Fruit fly (Drosophila melanogaster): ENCODE results near the gene CG33322.

Gene CG33322

dm6 chr2L:20831060-20831459 lies 15.0 kb upstream of the CG33322 start, which contains the start of gene CG31674:
TSS of gene CG31674 (plus strand) at chr2L:20831262.
- peak; percentile 25 for TF ChIP-seq CG33017 (tag; optimal IDR thresholded peaks at IDR 0.05)
- TF ChIP-seq kay (GFP tag; ENCODE audit: borderline replicate concordance): no peak
- TF ChIP-seq pad (GFP tag; optimal IDR thresholded peaks at IDR 0.05): no peak
- peak; percentile 4 for TF ChIP-seq CG1620 (GFP tag; optimal IDR thresholded peaks at IDR 0.05)
- TF ChIP-seq cnc (optimal IDR thresholded peaks at IDR 0.05): no peak
- TF ChIP-seq cic (GFP tag; optimal IDR thresholded peaks at IDR 0.05): peak; percentile 55
- no peak for TF ChIP-seq CG12768 (GFP tag; optimal IDR thresholded peaks at IDR 0.05)
- TF ChIP-seq bab1 (GFP tag; optimal IDR thresholded peaks at IDR 0.05): peak; percentile 72
- TF ChIP-seq tj (GFP tag; optimal IDR thresholded peaks at IDR 0.05): peak; percentile 1
- TF ChIP-seq Mnt (GFP tag; optimal IDR thresholded peaks at IDR 0.05): peak; percentile 35

- TF ChIP-seq CG14711 (tag; optimal IDR thresholded peaks at IDR 0.05) (peak; percentile 93), bab1 (GFP tag; optimal IDR thresholded peaks at IDR 0.05) (peak; percentile 0), CG12768 (GFP tag; optimal IDR thresholded peaks at IDR 0.05) (no peak), cic (GFP tag; optimal IDR thresholded peaks at IDR 0.05) (peak; percentile 24), pad (GFP tag; optimal IDR thresholded peaks at IDR 0.05) (peak; percentile 0), cnc (optimal IDR thresholded peaks at IDR 0.05) (no peak), Clk (GFP tag; optimal IDR thresholded peaks at IDR 0.05) (no peak), CG7101 (tag; optimal IDR thresholded peaks at IDR 0.05) (peak; percentile 22), CG5204 (GFP tag; optimal IDR thresholded peaks at IDR 0.05) (no peak), Mnt (GFP tag; optimal IDR thresholded peaks at IDR 0.05) (peak; percentile 7), CG33017 (tag; optimal IDR thresholded peaks at IDR 0.05) (peak; percentile 16), Hr96 (GFP tag; optimal IDR thresholded peaks at IDR 0.05) (no peak), Crg-1 (GFP tag; optimal IDR thresholded peaks at IDR 0.05) (no peak), kay (GFP tag; ENCODE audit: borderline replicate concordance) (no peak), CG7045 (GFP tag; optimal IDR thresholded peaks at IDR 0.05) (no peak), CG1620 (GFP tag; optimal IDR thresholded peaks at IDR 0.05) (no peak), toe (GFP tag; optimal IDR thresholded peaks at IDR 0.05) (no peak), CG11617 (GFP tag; optimal IDR thresholded peaks at IDR 0.05) (peak; percentile 21), ovo (GFP tag; optimal IDR thresholded peaks at IDR 0.05) (peak; percentile 9), tj (GFP tag; optimal IDR thresholded peaks at IDR 0.05) (peak; percentile 45)
These were observed 13.8 kb upstream of the CG33322 start for dm6 chr2L:20829755-20830396.

DNA sequence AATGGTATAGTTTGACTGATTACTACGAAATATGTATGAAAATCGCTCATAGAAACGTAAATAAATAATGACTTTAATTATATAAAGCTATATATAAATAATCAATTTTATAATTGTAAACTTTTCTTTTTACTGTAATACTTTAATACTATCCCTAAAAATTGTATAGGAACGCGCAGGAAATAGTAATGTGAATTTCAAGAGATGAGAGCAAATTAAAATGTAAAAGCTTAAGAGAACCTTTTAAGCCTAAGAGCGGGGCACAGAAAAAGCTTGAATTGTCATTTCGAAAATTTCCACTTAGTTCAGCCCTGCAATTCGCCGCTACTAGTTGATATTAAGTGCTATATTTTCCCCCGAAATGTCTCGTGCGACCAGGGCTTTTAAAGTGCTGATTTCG lies 13.3 kb upstream of the CG33322 start, which contains the start of gene CG31673:
TSS of gene CG31673 (plus strand) at position 301 of the 400 bp plus-strand sequence.
- TF ChIP-seq CG14711 (tag; optimal IDR thresholded peaks at IDR 0.05): no peak
- no peak for TF ChIP-seq kay (GFP tag; ENCODE audit: borderline replicate concordance)

DNA sequence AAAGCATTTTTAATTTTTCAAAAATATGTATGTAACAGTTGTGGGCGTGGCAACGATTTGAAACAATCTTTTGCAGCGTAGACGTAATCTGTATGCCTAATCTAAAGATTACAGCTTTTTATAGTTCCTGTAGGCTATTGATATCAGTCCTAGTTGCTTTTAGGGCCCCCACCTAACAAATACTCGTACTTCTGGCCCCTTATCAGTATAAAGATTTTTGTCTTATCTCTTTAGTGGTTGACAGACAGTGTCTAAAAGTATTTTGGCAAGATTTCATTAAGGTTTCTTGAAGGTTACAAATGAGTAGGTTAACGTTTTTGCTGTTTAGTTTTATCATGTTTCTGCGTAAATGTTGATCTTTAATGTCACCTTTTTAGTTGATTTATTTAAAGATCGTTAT lies 12.7 kb upstream of the CG33322 start:
- TF ChIP-seq Hr96 (GFP tag; optimal IDR thresholded peaks at IDR 0.05) (no peak), CG11617 (GFP tag; optimal IDR thresholded peaks at IDR 0.05) (no peak), Clk (GFP tag; optimal IDR thresholded peaks at IDR 0.05) (no peak), cic (GFP tag; optimal IDR thresholded peaks at IDR 0.05) (peak; percentile 55)

DNA sequence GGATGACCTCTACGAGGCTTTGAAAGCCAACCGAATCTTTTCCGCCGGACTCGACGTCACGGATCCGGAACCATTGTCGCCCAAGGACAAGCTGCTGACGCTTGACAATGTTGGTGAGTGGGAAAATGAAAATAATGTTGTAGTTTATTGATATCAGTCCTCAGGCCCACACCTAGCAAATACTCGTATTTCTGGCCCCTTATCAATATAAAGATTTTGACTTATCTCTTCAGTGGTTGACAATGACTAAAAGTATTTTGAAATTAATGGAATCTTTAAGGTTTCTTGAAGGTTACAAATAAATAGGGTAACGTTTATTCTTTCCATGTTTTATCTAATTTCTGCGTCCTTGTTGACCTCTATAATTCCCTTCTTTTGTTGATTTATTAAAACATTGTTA lies 11.0 kb upstream of the CG33322 start:
- TF ChIP-seq tj (GFP tag; optimal IDR thresholded peaks at IDR 0.05) (no peak), toe (GFP tag; optimal IDR thresholded peaks at IDR 0.05) (no peak), CG14711 (tag; optimal IDR thresholded peaks at IDR 0.05) (no peak), Crg-1 (GFP tag; optimal IDR thresholded peaks at IDR 0.05) (no peak), CG1620 (GFP tag; optimal IDR thresholded peaks at IDR 0.05) (no peak), CG11617 (GFP tag; optimal IDR thresholded peaks at IDR 0.05) (no peak), CG7045 (GFP tag; optimal IDR thresholded peaks at IDR 0.05) (no peak), CG7101 (tag; optimal IDR thresholded peaks at IDR 0.05) (no peak)

DNA sequence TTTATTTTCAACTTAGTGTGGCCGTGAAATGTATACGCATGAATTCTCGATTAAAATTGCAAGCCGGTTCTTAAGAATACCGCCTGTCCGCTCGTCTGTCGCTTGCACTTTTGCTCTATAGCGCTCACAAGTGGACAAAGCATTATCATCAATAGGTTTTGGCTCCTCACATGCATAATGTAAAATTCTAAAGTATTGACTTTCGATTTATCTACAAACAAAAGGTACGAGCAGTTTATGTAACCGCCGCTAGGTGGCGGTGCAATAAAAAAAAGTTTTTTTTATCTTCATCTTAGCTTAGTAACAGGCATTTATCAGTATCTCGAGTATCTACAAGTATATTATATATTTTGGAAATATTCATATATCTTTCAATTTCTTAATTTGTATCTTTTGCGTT lies 10.2 kb upstream of the CG33322 start:
- no peak for TF ChIP-seq cic (GFP tag; optimal IDR thresholded peaks at IDR 0.05)
- TF ChIP-seq kay (GFP tag; ENCODE audit: borderline replicate concordance): peak; percentile 76

DNA sequence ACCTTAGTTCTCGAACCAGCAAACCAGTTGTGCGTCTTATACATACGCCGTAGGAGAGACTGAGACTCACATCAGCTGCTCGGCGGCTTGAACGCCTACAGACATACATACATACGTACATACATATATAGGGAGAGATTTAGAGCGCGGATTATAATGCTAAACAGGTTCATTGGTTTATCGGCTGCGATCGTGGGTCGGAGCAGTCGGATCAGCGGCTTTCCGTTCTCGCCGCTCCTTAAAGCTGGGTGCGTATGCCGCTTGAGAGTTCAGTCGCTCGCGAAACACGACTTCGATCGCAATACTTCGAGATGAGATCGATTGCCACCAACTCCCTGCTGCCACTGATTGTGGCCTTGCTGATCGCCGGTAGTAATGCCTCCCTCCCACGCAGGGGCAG lies 9.2 kb upstream of the CG33322 start:
- TF ChIP-seq bab1 (GFP tag; optimal IDR thresholded peaks at IDR 0.05) (no peak), kay (GFP tag; ENCODE audit: borderline replicate concordance) (peak; percentile 54)

DNA sequence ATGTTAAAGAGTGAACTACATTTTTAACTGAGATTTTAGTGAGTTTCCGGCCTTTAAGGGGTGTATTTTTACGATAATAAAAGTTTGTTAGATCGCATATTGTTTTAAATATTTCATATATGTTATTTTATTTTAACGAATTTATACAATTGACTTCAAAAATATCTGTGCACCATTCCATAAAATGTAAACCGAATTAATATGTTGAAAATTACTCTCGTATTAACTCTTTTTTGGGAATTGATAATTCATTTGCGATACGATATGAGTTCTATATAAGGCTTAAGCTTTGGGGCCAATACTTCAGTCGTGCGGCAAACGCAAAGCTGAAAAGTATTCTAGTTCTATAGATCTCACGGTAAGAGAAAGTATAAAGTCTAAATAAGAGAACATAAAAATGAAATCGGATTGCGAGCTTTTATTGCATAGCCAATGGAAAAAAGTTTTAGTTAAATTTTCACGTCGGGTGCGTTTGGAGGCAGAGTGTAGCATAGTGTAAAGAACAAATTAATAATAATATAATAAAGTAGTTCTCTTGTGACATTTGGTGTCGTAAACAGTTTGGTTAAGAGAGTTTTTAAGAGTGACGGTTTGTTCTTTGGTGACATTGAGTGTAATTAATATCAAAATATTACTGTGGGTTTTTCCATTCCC lies 8.2 kb upstream of the CG33322 start:
- TF ChIP-seq CG5204 (GFP tag; optimal IDR thresholded peaks at IDR 0.05) (no peak), kay (GFP tag; ENCODE audit: borderline replicate concordance) (peak; percentile 96), CG33017 (tag; optimal IDR thresholded peaks at IDR 0.05) (peak; percentile 6)
